Worm (Caenorhabditis elegans) whole organism, L2 larva: ENCODE results near the gene gst-31.
A peak's percentile ranks its signal among the peaks of the same experiment; 100 is the strongest.
"Not testable (repeated sequence)": the region's sequence is repeated elsewhere in the genome, so short reads cannot be mapped to it uniquely, and the experiment has no call there.

ENCODE experiments used
- C34F6.9 ChIP-seq: fragments of 150-350 bp; optimal IDR thresholded peaks from 2 replicates; lab custom pipeline; 2014; ENCODE audit warnings: missing biosample characterization, missing genetic modification characterization
- F13H6.1 ChIP-seq: sonication (generic microtip); optimal IDR thresholded peaks from 2 replicates; lab custom pipeline; 2016; ENCODE audit warnings: missing genetic modification characterization, missing compliant biosample characterization
- R02D3.7 ChIP-seq: fragments of 150-350 bp; optimal IDR thresholded peaks from 2 replicates; lab custom pipeline; 2014; ENCODE audit warnings: missing biosample characterization, missing genetic modification characterization
- Y55F3AM.14 ChIP-seq: fragments of 200-800 bp; sonication (Bioruptor generic); optimal IDR thresholded peaks from 2 replicates; lab custom pipeline; 2018; ENCODE audit warnings: mild to moderate bottlenecking, missing genetic modification characterization, missing compliant biosample characterization
- ZK546.5 ChIP-seq: sonication (generic microtip); optimal IDR thresholded peaks from 2 replicates; lab custom pipeline; 2017; ENCODE audit warnings: missing biosample characterization, missing genetic modification characterization
- alr-1 ChIP-seq: fragments of 150-350 bp; optimal IDR thresholded peaks from 2 replicates; lab custom pipeline; 2014; ENCODE audit warnings: missing biosample characterization, missing genetic modification characterization
- aly-2 ChIP-seq: fragments of 150-350 bp; optimal IDR thresholded peaks from 2 replicates; lab custom pipeline; 2014; ENCODE audit warnings: missing biosample characterization, missing genetic modification characterization
- ama-1 ChIP-seq: fragments of 150-350 bp; optimal IDR thresholded peaks from 2 replicates; lab custom pipeline; 2018; ENCODE audit warnings: inconsistent platforms
- ceh-16 ChIP-seq: fragments of 150-350 bp; optimal IDR thresholded peaks from 2 replicates; lab custom pipeline; 2014; ENCODE audit warnings: missing biosample characterization, missing genetic modification characterization
- ceh-82 ChIP-seq: fragments of 150-350 bp; optimal IDR thresholded peaks from 2 replicates; lab custom pipeline; 2014; ENCODE audit warnings: missing biosample characterization, missing genetic modification characterization
- dmd-4 ChIP-seq: sonication (generic microtip); optimal IDR thresholded peaks from 2 replicates; lab custom pipeline; 2017; ENCODE audit warnings: missing biosample characterization, missing genetic modification characterization
- egl-27 ChIP-seq: sonication (generic microtip); optimal IDR thresholded peaks from 3 replicates; lab custom pipeline; 2017; ENCODE audit warnings: missing biosample characterization, missing genetic modification reagents, missing genetic modification characterization
- elt-1 ChIP-seq: fragments of 150-350 bp; optimal IDR thresholded peaks from 2 replicates; lab custom pipeline; 2014; ENCODE audit warnings: missing biosample characterization, missing genetic modification characterization
- elt-3 ChIP-seq: sonication (generic microtip); optimal IDR thresholded peaks from 2 replicates; lab custom pipeline; 2017; ENCODE audit warnings: missing biosample characterization, missing genetic modification characterization
- fos-1 ChIP-seq: fragments of 150-350 bp; optimal IDR thresholded peaks from 2 replicates; lab custom pipeline; 2014; ENCODE audit warnings: missing biosample characterization, missing genetic modification characterization
- gmeb-1 ChIP-seq: fragments of 150-350 bp; optimal IDR thresholded peaks from 2 replicates; lab custom pipeline; 2014; ENCODE audit warnings: missing biosample characterization, missing genetic modification characterization
- lin-11 ChIP-seq: fragments of 150-350 bp; sonication (generic microtip); optimal IDR thresholded peaks from 2 replicates; lab custom pipeline; 2014; ENCODE audit warnings: missing biosample characterization, missing genetic modification characterization, inconsistent platforms, mixed read lengths
- lin-13 ChIP-seq: fragments of 150-350 bp; optimal IDR thresholded peaks from 2 replicates; lab custom pipeline; 2014; ENCODE audit warnings: missing biosample characterization, missing genetic modification reagents, missing genetic modification characterization
- lin-39 ChIP-seq: fragments of 150-350 bp; optimal IDR thresholded peaks from 2 replicates; lab custom pipeline; 2014; ENCODE audit warnings: missing biosample characterization, missing genetic modification reagents, missing genetic modification characterization
- lsy-2 ChIP-seq, 2 experiments: fragments of 150-350 bp in 1 of 2; sonication (generic microtip) in 1 of 2; optimal IDR thresholded peaks; 2 replicates each; lab custom pipeline; 2014 to 2017; ENCODE audit warnings: missing biosample characterization in 2 of 2, missing genetic modification characterization in 2 of 2
- mab-5 ChIP-seq: fragments of 150-350 bp; optimal IDR thresholded peaks from 2 replicates; lab custom pipeline; 2014; ENCODE audit warnings: missing biosample characterization, missing genetic modification characterization
- mbf-1 ChIP-seq: sonication (generic microtip); optimal IDR thresholded peaks from 2 replicates; lab custom pipeline; 2017; ENCODE audit warnings: missing biosample characterization, missing genetic modification characterization
- mdl-1 ChIP-seq, 2 experiments: fragments of 150-350 bp in 1 of 2; sonication (generic microtip) in 1 of 2; optimal IDR thresholded peaks; 2 replicates each; lab custom pipeline; 2017; ENCODE audit warnings: missing biosample characterization in 2 of 2, missing genetic modification characterization in 2 of 2
- nhr-10 ChIP-seq: sonication (generic microtip); optimal IDR thresholded peaks from 2 replicates; lab custom pipeline; 2017; ENCODE audit warnings: missing biosample characterization, missing genetic modification characterization
- nhr-129 ChIP-seq: fragments of 150-350 bp; optimal IDR thresholded peaks from 2 replicates; lab custom pipeline; 2014; ENCODE audit warnings: missing biosample characterization, missing genetic modification characterization
- nhr-21 ChIP-seq: fragments of 150-350 bp; optimal IDR thresholded peaks from 2 replicates; lab custom pipeline; 2014; ENCODE audit warnings: missing biosample characterization, missing genetic modification characterization
- nhr-23 ChIP-seq: fragments of 150-350 bp; optimal IDR thresholded peaks from 2 replicates; lab custom pipeline; 2014; ENCODE audit warnings: missing biosample characterization, missing genetic modification reagents, missing genetic modification characterization
- nhr-237 ChIP-seq: fragments of 150-350 bp; optimal IDR thresholded peaks from 2 replicates; lab custom pipeline; 2014; ENCODE audit warnings: missing biosample characterization, missing genetic modification characterization
- nhr-25 ChIP-seq: fragments of 150-350 bp; sonication (generic microtip); optimal IDR thresholded peaks from 3 replicates; lab custom pipeline; 2014; ENCODE audit warnings: missing biosample characterization, missing genetic modification characterization
- nhr-77 ChIP-seq: fragments of 150-350 bp; optimal IDR thresholded peaks from 2 replicates; lab custom pipeline; 2014; ENCODE audit warnings: missing biosample characterization, missing genetic modification characterization
- peb-1 ChIP-seq: fragments of 150-350 bp; optimal IDR thresholded peaks from 2 replicates; lab custom pipeline; 2014; ENCODE audit warnings: missing biosample characterization, missing genetic modification characterization
- sem-4 ChIP-seq: fragments of 150-350 bp; optimal IDR thresholded peaks from 2 replicates; lab custom pipeline; 2014; ENCODE audit warnings: missing biosample characterization, missing genetic modification reagents, missing genetic modification characterization
- skn-1 ChIP-seq: sonication (generic microtip); optimal IDR thresholded peaks from 2 replicates; lab custom pipeline; 2017; ENCODE audit warnings: missing biosample characterization, missing genetic modification characterization
- sma-3 ChIP-seq: sonication (generic microtip); optimal IDR thresholded peaks from 2 replicates; lab custom pipeline; 2016; ENCODE audit warnings: missing genetic modification reagents, missing genetic modification characterization, missing compliant biosample characterization
- sma-9 ChIP-seq, 2 experiments: fragments of 150-350 bp in 1 of 2; sonication (generic microtip) in 1 of 2; optimal IDR thresholded peaks; 2 replicates each; lab custom pipeline; 2014 to 2016; ENCODE audit warnings: missing genetic modification characterization in 2 of 2, mild to moderate bottlenecking in 1 of 2, missing biosample characterization in 1 of 2, missing compliant biosample characterization in 1 of 2, missing genetic modification reagents in 1 of 2, moderate library complexity in 1 of 2
- unc-39 ChIP-seq: fragments of 150-350 bp; optimal IDR thresholded peaks from 2 replicates; lab custom pipeline; 2014; ENCODE audit warnings: missing biosample characterization, missing genetic modification characterization
- unc-55 ChIP-seq: fragments of 150-350 bp; sonication (generic microtip); optimal IDR thresholded peaks from 3 replicates; lab custom pipeline; 2014; ENCODE audit warnings: missing biosample characterization, missing genetic modification reagents, missing genetic modification characterization
- unc-62 ChIP-seq: fragments of 150-350 bp; optimal IDR thresholded peaks from 2 replicates; lab custom pipeline; 2014; ENCODE audit warnings: missing biosample characterization, missing genetic modification reagents, missing genetic modification characterization
- ztf-1 ChIP-seq: fragments of 200-800 bp; sonication (Bioruptor generic); conservative IDR thresholded peaks from 2 replicates; pipeline ENCODE4 v1.3.6; 2022; ENCODE audit warnings: missing genetic modification characterization, missing compliant biosample characterization
- ztf-4 ChIP-seq: fragments of 150-350 bp; optimal IDR thresholded peaks from 2 replicates; lab custom pipeline; 2014; ENCODE audit warnings: missing biosample characterization, missing genetic modification characterization

gst-31 gene

ce11 chrII:15173174-15173573, 1.6 kb downstream of the gst-31 start:
- TF ChIP-seq unc-39 (tag; lab: Kevin White, UChicago) (no peak), nhr-129 (peak; percentile 54), nhr-21 (tag; lab: Kevin White, UChicago) (no peak), nhr-23 (tag; lab: Kevin White, UChicago) (no peak), nhr-25 (tag; lab: Kevin White, UChicago) (no peak), R02D3.7 (tag; lab: Kevin White, UChicago) (no peak), C34F6.9 (peak; percentile 57), egl-27 (no peak), ama-1 (lab: Kevin White, UChicago) (no peak), dmd-4 (tag; lab: Kevin White, UChicago) (no peak), nhr-237 (tag; lab: Kevin White, UChicago) (no peak), mdl-1 (tag; optimal IDR thresholded peaks at IDR 0.05; lab: Kevin White, UChicago) (no peak), elt-1 (tag; lab: Kevin White, UChicago) (no peak), sma-3 (GFP tag; lab: Kevin White, UChicago) (no peak), skn-1 (tag; lab: Kevin White, UChicago) (peak; percentile 49), fos-1 (tag; lab: Kevin White, UChicago) (peak; percentile 1), elt-3 (no peak), unc-55 (GFP tag; lab: Kevin White, UChicago) (peak; percentile 58), lsy-2 (tag; optimal IDR thresholded peaks at IDR 0.05; lab: Kevin White, UChicago) (peak in 1 of 2 experiments; percentile 1), sma-9 (GFP tag; optimal IDR thresholded peaks at IDR 0.05; lab: Kevin White, UChicago) (peak; percentile 11), sma-9 (tag; optimal IDR thresholded peaks at IDR 0.05; lab: Kevin White, UChicago) (no peak), sem-4 (tag; lab: Kevin White, UChicago) (no peak), ztf-4 (tag; lab: Kevin White, UChicago) (no peak), alr-1 (tag; lab: Kevin White, UChicago) (no peak), ceh-16 (no peak), peb-1 (tag; lab: Kevin White, UChicago) (no peak), gmeb-1 (peak; percentile 5)

- not testable (repeated sequence) for TF ChIP-seq aly-2 (tag; lab: Kevin White, UChicago); mab-5 (tag; lab: Kevin White, UChicago); unc-62 (GFP tag; lab: Kevin White, UChicago)
Measured at ce11 chrII:15171816-15172215, 2.9 kb downstream of the gst-31 start, which contains the start of gene gst-39. Gene gst-39 (minus strand): TSS chrII:15171916.

- TF ChIP-seq gmeb-1, result no peak
- TF ChIP-seq dmd-4 (tag; lab: Kevin White, UChicago), result no peak
- no peak for TF ChIP-seq nhr-129
- TF ChIP-seq fos-1 (tag; lab: Kevin White, UChicago), result no peak
- TF ChIP-seq ceh-82 (tag; lab: Kevin White, UChicago), result no peak
- TF ChIP-seq ZK546.5, result no peak
- TF ChIP-seq nhr-237 (tag; lab: Kevin White, UChicago), result no peak
- no peak for TF ChIP-seq sma-3 (GFP tag; lab: Kevin White, UChicago)
- no peak for TF ChIP-seq ztf-1 (GFP tag; lab: Robert Waterston, UW)
- TF ChIP-seq C34F6.9, result no peak
- no peak for TF ChIP-seq nhr-10 (tag; lab: Kevin White, UChicago)
- no peak for TF ChIP-seq lin-13 (GFP tag; lab: Kevin White, UChicago)
Measured at ce11 chrII:15169811-15170282, 4.9 kb downstream of the gst-31 start, which contains the start of gene gst-29. Gene gst-29 (minus strand): TSS chrII:15169861.

ce11 chrII:15167340-15167739, 7.4 kb downstream of the gst-31 start, which contains the start of gene gst-28:
Gene gst-28 (minus strand): TSS chrII:15167577.
- TF ChIP-seq sma-9 (GFP tag; optimal IDR thresholded peaks at IDR 0.05; lab: Kevin White, UChicago) (peak; percentile 14), sma-9 (tag; optimal IDR thresholded peaks at IDR 0.05; lab: Kevin White, UChicago) (no peak), elt-1 (tag; lab: Kevin White, UChicago) (no peak)

ce11 chrII:15165681-15166235, 9.0 kb downstream of the gst-31 start, which contains the start of gene gst-27:
Gene gst-27 (minus strand): TSS chrII:15165731.
- TF ChIP-seq ceh-82 (tag; lab: Kevin White, UChicago) (peak; percentile 27), alr-1 (tag; lab: Kevin White, UChicago) (no peak), mdl-1 (tag; optimal IDR thresholded peaks at IDR 0.05; lab: Kevin White, UChicago) (peak; percentile 29 to 48), ceh-16 (peak; percentile 26), ztf-4 (tag; lab: Kevin White, UChicago) (peak; percentile 81), mbf-1 (tag; lab: Kevin White, UChicago) (no peak), egl-27 (peak; percentile 47), elt-3 (no peak), unc-39 (tag; lab: Kevin White, UChicago) (no peak), F13H6.1 (tag; lab: Kevin White, UChicago) (peak; percentile 70), nhr-237 (tag; lab: Kevin White, UChicago) (no peak), ZK546.5 (no peak), aly-2 (tag; lab: Kevin White, UChicago) (no peak), lin-39 (no peak), lsy-2 (tag; optimal IDR thresholded peaks at IDR 0.05; lab: Kevin White, UChicago) (peak; percentile 62 to 78), gmeb-1 (peak; percentile 75), mab-5 (tag; lab: Kevin White, UChicago) (peak; percentile 72), lin-11 (tag; lab: Kevin White, UChicago) (peak; percentile 69), lin-13 (GFP tag; lab: Kevin White, UChicago) (peak; percentile 86), C34F6.9 (peak; percentile 84), nhr-23 (tag; lab: Kevin White, UChicago) (no peak), unc-62 (GFP tag; lab: Kevin White, UChicago) (no peak), Y55F3AM.14 (peak; percentile 82), sma-9 (GFP tag; optimal IDR thresholded peaks at IDR 0.05; lab: Kevin White, UChicago) (peak; percentile 83), sma-9 (tag; optimal IDR thresholded peaks at IDR 0.05; lab: Kevin White, UChicago) (no peak), nhr-77 (peak; percentile 80)
